Fruit fly (Drosophila melanogaster) whole organism, wandering third instar larva: ENCODE data around the gene Pebp1.

Experiments
- N ChIP-seq: fragments of >200 bp; optimal IDR thresholded peaks from 2 replicates; lab custom pipeline; 2018; ENCODE audit warnings: missing biosample characterization, missing external identifiers, missing genetic modification characterization
- Vsx2 ChIP-seq: fragments of 200-300, 225-300 bp; sonication (Bioruptor generic); optimal IDR thresholded peaks from 2 replicates; lab custom pipeline; 2018; ENCODE audit warnings: missing biosample characterization, missing genetic modification characterization; ENCODE audit not compliant: partially characterized antibody
- dsf ChIP-seq: sonication (Bioruptor generic); optimal IDR thresholded peaks from 2 replicates; lab custom pipeline; 2016; ENCODE audit warnings: missing biosample characterization, missing genetic modification characterization, borderline replicate concordance
- foxo ChIP-seq, 2 experiments: fragments of 200-800 bp; sonication (Bioruptor generic); optimal IDR thresholded peaks; 2 replicates in 1 of 2; 3 replicates in 1 of 2; lab custom pipeline; 2016 to 2017; ENCODE audit warnings: missing biosample characterization in 2 of 2, missing genetic modification characterization in 2 of 2
- fru ChIP-seq: fragments of 200-800 bp; sonication (Bioruptor generic); optimal IDR thresholded peaks from 3 replicates; lab custom pipeline; 2016; ENCODE audit warnings: missing biosample characterization, mild to moderate bottlenecking, missing genetic modification characterization
- h ChIP-seq: fragments of 200-800 bp; sonication (Bioruptor generic); optimal IDR thresholded peaks from 3 replicates; lab custom pipeline; 2016; ENCODE audit warnings: missing biosample characterization, mild to moderate bottlenecking, missing genetic modification characterization
- psq ChIP-seq: fragments of 200-800 bp; sonication (Bioruptor generic); optimal IDR thresholded peaks from 3 replicates; lab custom pipeline; 2017; ENCODE audit warnings: missing biosample characterization, mild to moderate bottlenecking, missing genetic modification characterization, moderate library complexity

Gene Pebp1

DNA sequence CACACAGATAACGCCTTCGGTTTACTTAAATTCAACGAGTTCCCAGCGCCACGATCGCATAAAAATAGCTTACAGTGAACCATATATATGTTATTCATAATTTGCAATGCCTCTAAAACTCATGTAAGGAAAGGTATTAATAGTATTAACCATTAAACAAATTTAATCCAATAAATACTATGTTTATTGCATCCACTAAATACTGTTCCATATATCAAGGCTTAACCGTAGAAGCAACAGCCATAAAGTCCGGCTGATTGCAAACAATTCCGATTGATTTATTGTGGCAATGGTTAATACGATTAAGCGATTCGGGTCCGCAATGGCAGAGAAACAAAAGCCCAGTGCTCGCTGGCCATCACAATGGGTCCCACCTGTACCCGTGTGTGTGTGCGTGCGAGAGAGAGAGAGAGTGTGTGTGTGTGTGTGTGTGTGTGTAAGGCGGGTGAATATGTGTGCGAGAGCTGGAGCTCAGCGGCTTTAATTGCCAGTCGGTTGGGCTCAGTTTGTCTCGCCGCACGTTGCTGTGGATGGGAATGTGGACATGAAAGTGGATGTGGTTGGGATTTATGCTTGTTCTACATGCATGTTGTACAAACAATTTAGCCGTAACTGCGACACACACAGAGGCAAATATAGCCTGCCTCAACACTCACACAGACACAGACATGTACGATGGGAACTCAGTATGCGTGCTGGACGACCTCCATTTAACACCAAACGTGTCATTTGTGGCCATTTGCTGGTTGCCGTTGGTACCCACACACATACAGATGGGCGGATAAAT is 28.9 kb downstream of the Pebp1 start:
- no peak for TF ChIP-seq N (GFP tag; lab: Kevin White, UChicago)
- TF ChIP-seq fru: peak; percentile 82
- peak; percentile 2 for TF ChIP-seq h (GFP tag; lab: Kevin White, UChicago)

DNA sequence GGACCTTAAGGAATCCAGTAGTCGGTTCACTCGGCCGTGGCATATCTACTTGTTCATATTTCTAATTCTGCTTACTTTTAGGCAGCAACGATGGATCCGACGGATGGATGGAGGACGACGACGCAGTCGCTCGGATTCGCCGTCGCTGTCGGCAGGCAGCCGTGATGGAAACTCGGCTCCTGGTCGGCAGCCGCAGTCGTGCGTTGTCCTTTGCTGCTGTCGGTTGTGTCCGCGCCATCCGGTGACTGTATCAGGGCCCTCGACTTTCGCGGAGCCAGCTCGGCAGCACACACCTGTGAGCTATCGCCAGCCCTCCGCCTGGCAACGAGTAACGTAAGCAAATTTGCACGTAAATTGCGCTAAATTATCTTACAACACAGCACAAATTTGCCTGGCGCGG is 31.2 kb downstream of the Pebp1 start, which contains the start of gene Octbeta1R:
Octbeta1R (plus strand) TSS at position 191 of the 400 bp plus-strand sequence.
- TF ChIP-seq psq (GFP tag; lab: Kevin White, UChicago): no peak

DNA sequence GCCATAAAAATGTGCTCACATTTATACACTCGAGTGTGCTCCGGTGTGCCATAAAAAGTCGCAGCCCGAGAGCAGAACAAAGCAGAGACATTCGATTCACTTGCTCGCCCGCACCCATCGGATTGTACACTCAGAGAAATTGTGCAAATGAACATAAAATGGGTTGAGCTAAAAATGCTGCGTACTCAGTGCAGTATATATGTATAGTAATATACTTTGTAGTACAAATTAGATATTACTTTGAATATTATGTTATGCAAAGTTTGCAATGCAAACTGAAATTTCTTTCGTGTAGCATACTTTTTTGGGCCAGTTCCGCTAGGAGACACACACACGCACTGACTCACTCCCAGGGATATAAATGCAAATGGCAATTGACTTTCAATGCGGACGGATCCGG is 37.8 kb downstream of the Pebp1 start:
- no peak for TF ChIP-seq Vsx2 (GFP tag; lab: Kevin White, UChicago)

DNA sequence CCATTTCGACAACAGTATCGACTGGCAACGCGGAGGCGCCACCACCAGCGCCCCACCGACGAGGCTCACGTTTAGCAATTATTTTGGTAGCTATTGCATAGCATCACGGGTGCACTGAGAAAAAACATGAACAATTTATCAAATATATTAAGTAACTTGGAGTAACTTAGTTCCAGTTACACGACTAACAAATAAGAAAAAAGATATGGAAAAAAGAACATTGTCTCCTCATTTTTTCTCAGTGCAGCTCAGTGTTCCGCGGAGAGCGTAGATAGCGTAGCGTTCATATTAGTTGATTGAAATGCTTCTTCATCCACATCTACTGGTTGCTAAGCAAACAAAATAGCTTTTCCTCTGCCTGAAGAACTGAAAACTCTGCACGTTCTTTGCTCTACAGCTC is 49.5 kb downstream of the Pebp1 start:
- TF ChIP-seq dsf (no peak), foxo (GFP tag; optimal IDR thresholded peaks at IDR 0.05; lab: Kevin White, UChicago) (peak in 1 of 2 experiments; percentile 5)
